Worm (Caenorhabditis elegans) whole organism, late embryonic: Measurements from ENCODE around the gene ddx-17.

Experiments
- ceh-9 ChIP-seq: sonication (generic microtip); optimal IDR thresholded peaks from 2 replicates; lab custom pipeline; 2016; ENCODE audit warnings: mild to moderate bottlenecking, missing genetic modification characterization, inconsistent platforms, missing compliant biosample characterization
- fkh-6 ChIP-seq: sonication (generic microtip); optimal IDR thresholded peaks from 2 replicates; lab custom pipeline; 2016; ENCODE audit warnings: missing genetic modification characterization, missing compliant biosample characterization
- pqm-1 ChIP-seq: sonication (generic microtip); optimal IDR thresholded peaks from 2 replicates; lab custom pipeline; 2016; ENCODE audit warnings: missing genetic modification characterization, missing compliant biosample characterization
- tbx-2 ChIP-seq: sonication (generic microtip); optimal IDR thresholded peaks from 2 replicates; lab custom pipeline; 2016; ENCODE audit warnings: missing genetic modification characterization, missing compliant biosample characterization
- unc-55 ChIP-seq: sonication (generic microtip); optimal IDR thresholded peaks from 2 replicates; lab custom pipeline; 2017; ENCODE audit warnings: missing biosample characterization, missing genetic modification reagents, missing genetic modification characterization

DNA sequence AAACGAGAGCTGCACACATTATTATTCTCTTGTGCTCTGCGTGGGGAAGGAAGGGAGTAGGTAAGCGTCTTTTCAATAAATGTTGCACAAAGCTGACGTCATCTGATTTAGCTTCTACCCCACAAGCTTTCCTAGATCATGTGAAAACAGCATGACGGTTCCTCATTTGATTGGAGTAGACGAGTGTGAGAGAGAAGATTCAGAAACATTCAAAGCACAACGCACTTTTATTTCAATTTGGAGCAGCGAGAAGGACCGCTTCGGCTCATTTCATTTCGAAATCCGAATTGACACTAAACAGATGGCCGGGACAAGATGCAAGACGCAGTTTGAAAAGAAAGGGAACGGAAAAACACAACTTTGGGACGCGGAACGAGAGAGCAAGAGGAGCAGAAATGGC is 7.5 kb downstream of the ddx-17 start:
- TF ChIP-seq tbx-2: no peak
- TF ChIP-seq unc-55 (GFP tag; lab: Kevin White, UChicago): no peak
- no peak for TF ChIP-seq ceh-9 (tag; lab: Kevin White, UChicago)
- TF ChIP-seq pqm-1 (tag; lab: Kevin White, UChicago): no peak
- no peak for TF ChIP-seq fkh-6 (tag; lab: Kevin White, UChicago)
